Fruit fly (Drosophila melanogaster): ENCODE measurements around the gene CG43169.

The CG43169 gene

DNA sequence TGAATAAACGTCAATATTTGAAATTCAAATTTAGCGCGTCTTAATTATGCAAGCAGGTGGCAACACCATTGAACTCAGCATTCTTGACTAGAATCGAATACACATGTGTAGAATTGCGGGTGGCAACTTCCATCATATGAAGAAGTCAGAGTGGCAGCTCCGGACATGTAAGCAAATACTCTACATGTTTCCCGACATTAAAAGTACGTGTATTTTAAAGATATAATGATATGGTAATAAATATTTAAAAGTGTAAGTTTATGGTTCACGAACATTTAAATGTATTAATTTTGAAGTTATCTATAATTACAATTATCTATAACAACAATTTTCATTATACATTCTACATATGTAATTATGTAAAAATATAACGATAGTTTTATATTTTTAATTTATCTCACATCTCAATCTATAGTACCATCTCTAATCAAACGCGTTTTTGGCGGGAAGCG, 2.8 kb upstream of the CG43169 start, which contains the start of gene Mcm7 (continued):
- TF ChIP-seq amos (GFP tag; IDR thresholded peaks at IDR 0.05; ENCODE audit: partially characterized antibody) (peak; percentile 64), esg (GFP tag; conservative IDR thresholded peaks at IDR 0.05) (no peak), CG5180 (GFP tag; optimal IDR thresholded peaks at IDR 0.05) (peak; percentile 52), Hr3 (GFP tag; optimal IDR thresholded peaks at IDR 0.05) (no peak), kah (GFP tag; optimal IDR thresholded peaks at IDR 0.05) (no peak), scrt (GFP tag; optimal IDR thresholded peaks at IDR 0.05) (no peak), mld (GFP tag; IDR thresholded peaks at IDR 0.05; ENCODE audit: partially characterized antibody) (no peak), Scr (GFP tag; IDR thresholded peaks at IDR 0.05; ENCODE audit: partially characterized antibody) (peak; percentile 70), Oli (tag; optimal IDR thresholded peaks at IDR 0.05) (no peak), CG6791 (GFP tag; IDR thresholded peaks at IDR 0.05; ENCODE audit: partially characterized antibody) (peak; percentile 27; the same call in 1 of the 3 replicates), zen (tag; optimal IDR thresholded peaks at IDR 0.05) (peak; percentile 25), CG33213 (GFP tag; optimal IDR thresholded peaks at IDR 0.05) (no peak), tup (GFP tag; optimal IDR thresholded peaks at IDR 0.05) (no peak), CG2202 (tag; optimal IDR thresholded peaks at IDR 0.05) (no peak), sens (GFP tag) (peak; percentile 22), BEAF-32 (GFP tag; optimal IDR thresholded peaks at IDR 0.05) (peak; percentile 80), CG9932 (GFP tag; IDR thresholded peaks at IDR 0.05) (0 out of 2 replicates have a peak, but pooled peaks have one; percentile 30), Hmr (GFP tag; optimal IDR thresholded peaks at IDR 0.05) (peak; percentile 23), unc-4 (GFP tag; IDR thresholded peaks at IDR 0.05; ENCODE audit: partially characterized antibody) (peak; percentile 62), pita (GFP tag; optimal IDR thresholded peaks at IDR 0.05) (peak; percentile 51), CG13287 (GFP tag; IDR thresholded peaks at IDR 0.05; ENCODE audit: partially characterized antibody) (peak; percentile 64), exex (tag; optimal IDR thresholded peaks at IDR 0.05) (no peak), maf-S (GFP tag; optimal IDR thresholded peaks at IDR 0.05) (no peak), CG10654 (GFP tag; optimal IDR thresholded peaks at IDR 0.05) (no peak), da (GFP tag; optimal IDR thresholded peaks at IDR 0.05) (no peak), CG1233 (GFP tag; optimal IDR thresholded peaks at IDR 0.05) (no peak), sna (GFP tag; IDR thresholded peaks at IDR 0.05; ENCODE audit: partially characterized antibody) (peak; percentile 41; the same call in 1 of the 2 replicates), dati (GFP tag; IDR thresholded peaks at IDR 0.05) (no peak), Bgb (GFP tag; IDR thresholded peaks at IDR 0.05; ENCODE audit: partially characterized antibody) (peak; percentile 61), pfk (GFP tag; optimal IDR thresholded peaks at IDR 0.05) (no peak), CG3995 (GFP tag; optimal IDR thresholded peaks at IDR 0.05) (peak; percentile 94), Dip3 (GFP tag; optimal IDR thresholded peaks at IDR 0.05) (peak; percentile 48), CG14965 (GFP tag; optimal IDR thresholded peaks at IDR 0.05; ENCODE audit: borderline replicate concordance) (no peak)

DNA sequence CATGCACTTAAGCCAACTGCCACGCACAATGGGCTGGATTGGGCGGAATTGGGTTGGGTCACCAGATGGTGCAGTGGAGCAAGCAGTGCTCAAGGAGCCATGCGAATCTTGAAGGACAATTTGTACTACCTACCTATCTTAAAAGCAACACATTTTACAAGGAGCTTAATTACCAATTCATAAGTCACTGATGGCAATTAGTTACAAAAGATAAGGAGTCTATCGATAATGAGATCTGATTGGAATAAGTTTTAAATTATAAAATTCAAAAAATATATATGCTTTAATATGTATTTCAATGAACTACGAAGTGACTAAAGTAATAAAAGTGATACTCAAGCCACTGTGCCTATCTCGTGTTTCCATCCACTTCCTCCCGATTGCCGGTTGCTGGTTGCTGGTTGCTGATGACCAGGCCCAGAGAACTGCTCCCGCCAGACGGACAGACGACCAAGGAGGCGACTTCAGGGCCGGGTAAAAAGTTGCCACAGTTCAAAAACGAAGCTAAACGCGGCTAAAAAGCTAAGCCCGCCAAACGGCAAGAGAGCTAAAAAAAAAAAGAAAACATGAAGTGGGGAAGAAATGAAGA, 6.6 kb downstream of the CG43169 start:
- TF ChIP-seq vfl (GFP tag; optimal IDR thresholded peaks at IDR 0.05) (no peak), Ets65A (GFP tag) (peak; percentile 68), CG2889 (GFP tag; IDR thresholded peaks at IDR 0.05) (no peak), chif (GFP tag; optimal IDR thresholded peaks at IDR 0.05) (no peak), Poxn (GFP tag; IDR thresholded peaks at IDR 0.05) (no peak), bsh (GFP tag; optimal IDR thresholded peaks at IDR 0.05) (peak in 1 of 2 experiments; percentile 73)

All from whole organism, embryonic.